Worm (Caenorhabditis elegans) whole organism, young adult: ENCODE data around the gene R05G9.1.

Experiments
- B0261.1 ChIP-seq: sonication (generic microtip); optimal IDR thresholded peaks from 2 replicates; lab custom pipeline; 2016; ENCODE audit warnings: mild to moderate bottlenecking, missing genetic modification characterization, moderate library complexity, missing compliant biosample characterization
- C06A6.2 ChIP-seq: fragments of 200-800 bp; sonication (Bioruptor generic); conservative IDR thresholded peaks from 2 replicates; pipeline ENCODE4 v1.3.6; 2022; ENCODE audit warnings: missing genetic modification characterization, missing compliant biosample characterization
- C17E4.6 ChIP-seq: fragments of 200-800 bp; sonication (Bioruptor generic); IDR thresholded peaks from 2 replicates; pipeline ENCODE4 v1.3.6; 2022; ENCODE audit warnings: missing genetic modification reagents, missing genetic modification characterization, missing compliant biosample characterization
- F37B4.10 ChIP-seq: fragments of 200-800 bp; sonication (Bioruptor generic); IDR thresholded peaks from 2 replicates; pipeline ENCODE4 v1.3.6; 2022; ENCODE audit warnings: missing genetic modification characterization, missing compliant biosample characterization
- K12H6.12 ChIP-seq: fragments of 200-800 bp; sonication (Bioruptor generic); optimal IDR thresholded peaks from 2 replicates; lab custom pipeline; 2018; ENCODE audit warnings: mild to moderate bottlenecking, missing genetic modification characterization, missing compliant biosample characterization
- T07F8.4 ChIP-seq: sonication (generic microtip); optimal IDR thresholded peaks from 2 replicates; lab custom pipeline; 2016; ENCODE audit warnings: mild to moderate bottlenecking, missing genetic modification characterization, moderate library complexity, missing compliant biosample characterization
- Y56A3A.18 ChIP-seq: fragments of 200-800 bp; sonication (Bioruptor generic); IDR thresholded peaks from 2 replicates; pipeline ENCODE4 v1.3.6; 2022; ENCODE audit warnings: missing genetic modification reagents, missing genetic modification characterization, missing compliant biosample characterization
- ZK185.1 ChIP-seq: sonication (generic microtip); optimal IDR thresholded peaks from 2 replicates; lab custom pipeline; 2016; ENCODE audit warnings: mild to moderate bottlenecking, missing genetic modification characterization, missing compliant biosample characterization; ENCODE audit not compliant: poor library complexity, severe bottlenecking
- ama-1 ChIP-seq, 3 experiments: fragments of 150-350 bp in 1 of 3; sonication (generic microtip) in 2 of 3; optimal IDR thresholded peaks; 2 replicates each; lab custom pipeline; 2014 to 2018; ENCODE audit warnings: missing biosample characterization in 2 of 3, missing genetic modification characterization in 2 of 3, missing genetic modification reagents in 2 of 3
- aptf-3 ChIP-seq: fragments of 200-800 bp; sonication (Bioruptor generic); IDR thresholded peaks from 2 replicates; pipeline ENCODE4 v1.3.6; 2022; ENCODE audit warnings: missing genetic modification characterization, missing compliant biosample characterization
- atf-7 ChIP-seq: sonication (generic microtip); optimal IDR thresholded peaks from 2 replicates; lab custom pipeline; 2017; ENCODE audit warnings: mild to moderate bottlenecking, missing genetic modification characterization, missing compliant biosample characterization
- athp-1 ChIP-seq: sonication (generic microtip); optimal IDR thresholded peaks from 2 replicates; lab custom pipeline; 2017; ENCODE audit warnings: mild to moderate bottlenecking, missing genetic modification characterization, missing compliant biosample characterization
- bed-2 ChIP-seq: fragments of 200-800 bp; sonication (Bioruptor generic); IDR thresholded peaks from 2 replicates; pipeline ENCODE4 v1.3.6; 2022; ENCODE audit warnings: missing genetic modification reagents, missing genetic modification characterization, missing compliant biosample characterization
- ccch-3 ChIP-seq: fragments of 200-800 bp; sonication (Bioruptor generic); optimal IDR thresholded peaks from 2 replicates; lab custom pipeline; 2018; ENCODE audit warnings: mild to moderate bottlenecking, missing genetic modification characterization, missing compliant biosample characterization
- cebp-1 ChIP-seq, 2 experiments: fragments of 200-800 bp in 1 of 2; sonication (Bioruptor generic) in 1 of 2; sonication (generic microtip) in 1 of 2; IDR thresholded peaks in 1 of 2; optimal IDR thresholded peaks in 1 of 2; 2 replicates each; pipeline versions ENCODE4 v1.3.6 to Lab custom; 2017 to 2022; ENCODE audit warnings: missing compliant biosample characterization in 2 of 2, missing genetic modification characterization in 2 of 2, mild to moderate bottlenecking in 1 of 2, missing genetic modification reagents in 1 of 2, moderate library complexity in 1 of 2
- ceh-100 ChIP-seq: fragments of 200-800 bp; sonication (Bioruptor generic); IDR thresholded peaks from 2 replicates; pipeline ENCODE4 v1.3.6; 2022; ENCODE audit warnings: missing genetic modification reagents, missing genetic modification characterization, missing compliant biosample characterization
- ceh-27 ChIP-seq: fragments of 200-800 bp; sonication (Bioruptor generic); optimal IDR thresholded peaks from 2 replicates; lab custom pipeline; 2018; ENCODE audit warnings: mild to moderate bottlenecking, missing genetic modification characterization, moderate library complexity, missing compliant biosample characterization
- ceh-58 ChIP-seq: fragments of 200-800 bp; sonication (Bioruptor generic); IDR thresholded peaks from 2 replicates; pipeline ENCODE4 v1.3.6; 2022; ENCODE audit warnings: missing genetic modification characterization, missing compliant biosample characterization
- ceh-91 ChIP-seq: fragments of 200-800 bp; sonication (Bioruptor generic); IDR thresholded peaks from 2 replicates; pipeline ENCODE4 v1.3.6; 2022; ENCODE audit warnings: missing genetic modification reagents, missing genetic modification characterization, missing compliant biosample characterization
- die-1 ChIP-seq: sonication (generic microtip); optimal IDR thresholded peaks from 2 replicates; lab custom pipeline; 2016; ENCODE audit warnings: missing genotype, mild to moderate bottlenecking, missing genetic modification characterization, missing compliant biosample characterization
- dpl-1 ChIP-seq: fragments of 150-350 bp; optimal IDR thresholded peaks from 2 replicates; lab custom pipeline; 2014; ENCODE audit warnings: missing biosample characterization, missing genetic modification reagents, missing genetic modification characterization
- egl-44 ChIP-seq: fragments of 200-800 bp; sonication (Bioruptor generic); IDR thresholded peaks from 2 replicates; pipeline ENCODE4 v1.3.6; 2022; ENCODE audit warnings: missing genetic modification reagents, missing genetic modification characterization, missing compliant biosample characterization
- ets-4 ChIP-seq: fragments of 200-800 bp; sonication (Bioruptor generic); optimal IDR thresholded peaks from 2 replicates; lab custom pipeline; 2018; ENCODE audit warnings: mild to moderate bottlenecking, missing genetic modification characterization, missing compliant biosample characterization
- fkh-3 ChIP-seq: sonication (generic microtip); optimal IDR thresholded peaks from 2 replicates; lab custom pipeline; 2016; ENCODE audit warnings: mild to moderate bottlenecking, missing genetic modification characterization, missing compliant biosample characterization
- gei-17 ChIP-seq: fragments of 200-800 bp; sonication (Bioruptor generic); optimal IDR thresholded peaks from 2 replicates; lab custom pipeline; 2018; ENCODE audit warnings: mild to moderate bottlenecking, missing genetic modification characterization, missing compliant biosample characterization
- hlh-12 ChIP-seq: sonication (generic microtip); optimal IDR thresholded peaks from 2 replicates; lab custom pipeline; 2016; ENCODE audit warnings: missing genetic modification characterization, missing compliant biosample characterization
- hmg-1.2 ChIP-seq: fragments of 200-800 bp; sonication (Bioruptor generic); IDR thresholded peaks from 2 replicates; pipeline ENCODE4 v1.3.6; 2022; ENCODE audit warnings: missing genetic modification reagents, missing genetic modification characterization, missing compliant biosample characterization
- hmg-20 ChIP-seq: fragments of 200-800 bp; sonication (Bioruptor generic); IDR thresholded peaks from 2 replicates; pipeline ENCODE4 v1.3.6; 2022; ENCODE audit warnings: missing genetic modification reagents, missing genetic modification characterization, missing compliant biosample characterization
- lag-1 ChIP-seq: fragments of 200-800 bp; sonication (Bioruptor generic); IDR thresholded peaks from 2 replicates; pipeline ENCODE4 v1.3.6; 2022; ENCODE audit warnings: missing genetic modification reagents, missing genetic modification characterization, missing compliant biosample characterization
- let-526 ChIP-seq: fragments of 200-800 bp; sonication (Bioruptor generic); IDR thresholded peaks from 2 replicates; pipeline ENCODE4 v1.3.6; 2022; ENCODE audit warnings: missing genetic modification reagents, missing genetic modification characterization, missing compliant biosample characterization
- lsy-27 ChIP-seq: sonication (generic microtip); optimal IDR thresholded peaks from 2 replicates; lab custom pipeline; 2017; ENCODE audit warnings: missing genetic modification characterization, mild to moderate bottlenecking, missing compliant biosample characterization, antibody characterized with exemption, missing genotype, borderline replicate concordance; ENCODE audit not compliant: insufficient read depth
- madf-3 ChIP-seq: fragments of 200-800 bp; sonication (Bioruptor generic); IDR thresholded peaks from 2 replicates; pipeline ENCODE4 v1.3.6; 2022; ENCODE audit warnings: missing genetic modification reagents, missing genetic modification characterization, missing compliant biosample characterization
- madf-8 ChIP-seq: fragments of 200-800 bp; sonication (Bioruptor generic); conservative IDR thresholded peaks from 2 replicates; pipeline ENCODE4 v1.3.6; 2022; ENCODE audit warnings: missing genetic modification reagents, missing genetic modification characterization, missing compliant biosample characterization
- mxl-1 ChIP-seq: sonication (generic microtip); optimal IDR thresholded peaks from 2 replicates; lab custom pipeline; 2016; ENCODE audit warnings: missing genetic modification characterization, missing compliant biosample characterization
- nhr-120 ChIP-seq: fragments of 200-800 bp; sonication (Bioruptor generic); IDR thresholded peaks from 2 replicates; pipeline ENCODE4 v1.3.6; 2022; ENCODE audit warnings: missing genetic modification characterization, missing compliant biosample characterization
- nhr-80 ChIP-seq: sonication (generic microtip); optimal IDR thresholded peaks from 2 replicates; lab custom pipeline; 2016; ENCODE audit warnings: missing genetic modification characterization, missing compliant biosample characterization
- pbrm-1 ChIP-seq: fragments of 200-800 bp; sonication (Bioruptor generic); IDR thresholded peaks from 2 replicates; pipeline ENCODE4 v1.3.6; 2022; ENCODE audit warnings: missing genetic modification reagents, missing genetic modification characterization, missing compliant biosample characterization
- pha-4 ChIP-seq: fragments of 150-350 bp; sonication (generic microtip); optimal IDR thresholded peaks from 2 replicates; lab custom pipeline; 2014; ENCODE audit warnings: missing biosample characterization, missing genetic modification reagents, missing genetic modification characterization
- rec-8 ChIP-seq, 2 experiments: sonication (generic microtip); optimal IDR thresholded peaks; 2 replicates each; lab custom pipeline; 2016; ENCODE audit warnings: mild to moderate bottlenecking in 2 of 2, missing genetic modification characterization in 2 of 2, missing genetic modification reagents in 2 of 2, missing genotype in 2 of 2, missing biosample characterization in 1 of 2, missing compliant biosample characterization in 1 of 2, moderate library complexity in 1 of 2
- snpc-4 ChIP-seq, 5 experiments: fragments of 150-350 bp in 1 of 5; sonication (generic microtip) in 4 of 5; optimal IDR thresholded peaks; 2 replicates each; lab custom pipeline; 2014 to 2018; ENCODE audit warnings: missing genetic modification characterization in 5 of 5, missing biosample characterization in 3 of 5, antibody characterized with exemption in 2 of 5, mild to moderate bottlenecking in 2 of 5, missing compliant biosample characterization in 2 of 5, missing genotype in 2 of 5, moderate library complexity in 2 of 5, missing genetic modification reagents in 1 of 5
- tbp1 ChIP-seq: fragments of 200-800 bp; sonication (Bioruptor generic); optimal IDR thresholded peaks from 2 replicates; lab custom pipeline; 2018; ENCODE audit warnings: mild to moderate bottlenecking, missing genetic modification characterization, missing compliant biosample characterization

The R05G9.1 gene

DNA sequence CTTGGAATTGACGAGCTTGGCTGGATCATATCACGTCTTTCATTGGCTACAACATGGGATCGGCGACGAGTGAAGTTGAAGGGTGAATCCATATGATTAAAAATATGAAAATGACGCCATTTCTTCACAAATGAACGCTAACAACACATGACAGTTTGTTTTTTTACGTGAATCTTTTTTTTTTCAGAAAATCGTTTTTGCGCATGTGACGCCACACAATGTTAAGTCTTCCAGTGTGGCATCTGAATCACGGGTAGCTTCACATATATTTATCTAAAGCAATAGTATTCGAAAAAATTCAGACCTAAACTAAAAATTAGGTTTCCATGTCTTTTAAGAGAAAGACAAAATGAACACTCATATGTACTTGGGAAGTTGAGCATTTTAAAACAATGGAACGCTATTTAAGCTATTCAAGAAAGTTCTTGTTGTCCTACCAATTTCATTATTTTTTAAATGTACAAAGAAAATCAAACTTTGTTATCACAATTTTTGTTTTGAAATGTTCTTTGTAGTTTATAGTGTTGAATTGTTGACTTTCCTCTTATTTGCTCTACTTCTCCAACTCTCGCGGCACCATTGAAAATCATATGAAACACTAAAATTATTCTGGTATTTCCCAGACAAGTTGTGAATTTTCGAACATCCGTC lies 18.0 kb upstream of the R05G9.1 start, which contains the start of the genes lido-16 and plpp-1.2:
Gene lido-16 (minus strand): TSS at position 101 of the 651 bp plus-strand sequence.
Gene plpp-1.2 (plus strand): TSS at position 601 of the 651 bp plus-strand sequence.
- TF ChIP-seq K12H6.12 (tag; lab: Kevin White, UChicago) (no peak), rec-8 (tag; optimal IDR thresholded peaks at IDR 0.05; lab: Kevin White, UChicago) (no peak), bed-2 (GFP tag; lab: Robert Waterston, UW) (no peak), C06A6.2 (GFP tag; lab: Robert Waterston, UW) (no peak), ets-4 (no peak), tbp1 (GFP tag; lab: Kevin White, UChicago) (no peak), lsy-27 (tag; lab: Kevin White, UChicago) (no peak), egl-44 (GFP tag; lab: Robert Waterston, UW) (no peak), nhr-120 (GFP tag; lab: Robert Waterston, UW) (no peak), gei-17 (GFP tag; lab: Kevin White, UChicago) (no peak), ceh-27 (GFP tag; lab: Kevin White, UChicago) (no peak), die-1 (tag; lab: Kevin White, UChicago) (no peak), pha-4 (tag; lab: Kevin White, UChicago) (no peak), madf-8 (GFP tag; lab: Robert Waterston, UW) (no peak), C17E4.6 (GFP tag; lab: Robert Waterston, UW) (no peak), mxl-1 (no peak), hmg-20 (GFP tag; lab: Robert Waterston, UW) (no peak)
- TF ChIP-seq, all 124 proteins: peak for 0

DNA sequence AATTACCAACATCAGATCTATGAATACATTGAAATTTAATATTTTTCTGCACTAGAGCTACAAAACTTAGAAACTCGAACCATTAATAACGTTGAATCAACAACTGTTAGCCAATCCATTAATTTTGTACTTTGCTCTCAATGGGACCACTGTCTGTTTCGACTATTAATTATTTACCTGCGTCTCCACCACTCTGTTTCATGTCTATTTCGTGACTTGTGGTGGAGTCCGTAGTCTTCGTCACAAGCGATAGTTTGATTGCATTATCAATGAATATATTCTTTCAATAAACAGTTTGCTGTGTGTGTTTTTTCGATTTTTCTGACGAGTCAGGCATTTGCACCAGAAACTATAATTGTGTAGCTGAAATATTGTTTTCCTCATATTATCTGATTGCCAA lies 16.6 kb upstream of the R05G9.1 start:
- TF ChIP-seq dpl-1 (GFP tag; lab: Kevin White, UChicago) (no peak), cebp-1 (GFP tag; IDR thresholded peaks at IDR 0.05; lab: Robert Waterston, UW) (0 out of 2 replicates have a peak, but pooled peaks have one; percentile 24), cebp-1 (tag; optimal IDR thresholded peaks at IDR 0.05; lab: Kevin White, UChicago) (no peak), nhr-80 (peak; percentile 82)
- TF ChIP-seq, all 124 proteins: peak for 2

DNA sequence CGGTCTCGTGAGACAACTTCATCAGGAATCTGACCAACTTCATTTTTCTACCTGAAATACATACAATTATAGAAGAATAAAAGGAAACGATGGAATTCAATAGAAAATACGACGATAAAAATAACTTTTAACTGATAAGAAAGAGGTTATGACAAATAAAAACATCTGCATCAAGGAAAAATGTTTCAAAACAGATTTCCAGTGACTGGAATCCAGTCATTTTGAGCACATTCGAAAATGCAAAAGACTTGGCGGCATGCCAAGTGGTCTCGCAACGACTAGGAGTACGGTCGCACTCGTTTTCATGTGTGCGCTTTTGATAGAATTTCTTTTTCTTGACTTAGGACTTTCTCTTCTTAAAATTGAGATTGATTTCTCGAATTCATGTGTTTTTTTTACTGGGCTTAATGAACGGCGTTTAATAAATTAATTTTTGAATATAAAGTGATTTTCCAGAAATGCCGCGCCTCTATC lies 13.2 kb upstream of the R05G9.1 start, which contains the start of the genes snr-3 and rsp-5:
Gene snr-3 (minus strand): TSS at position 51 of the 474 bp plus-strand sequence.
Gene rsp-5 (plus strand): TSS at position 455 of the 474 bp plus-strand sequence.
- no peak for TF ChIP-seq ccch-3
- TF ChIP-seq B0261.1 (tag; lab: Kevin White, UChicago), result no peak
- TF ChIP-seq madf-3, result 0 out of 2 replicates have a peak, but pooled peaks have one; percentile 51
- peak; percentile 40 for TF ChIP-seq ZK185.1 (tag; lab: Kevin White, UChicago)
- no peak for TF ChIP-seq athp-1 (tag; lab: Kevin White, UChicago)
- TF ChIP-seq nhr-120 (GFP tag; lab: Robert Waterston, UW), result no peak
- no peak for TF ChIP-seq ets-4
- TF ChIP-seq pbrm-1 (GFP tag; lab: Robert Waterston, UW), result peak; percentile 52; the same call in 1 of the 2 replicates
- TF ChIP-seq aptf-3 (GFP tag; lab: Robert Waterston, UW), result no peak
- no peak for TF ChIP-seq let-526 (GFP tag; lab: Robert Waterston, UW)
- no peak for TF ChIP-seq ama-1 (optimal IDR thresholded peaks at IDR 0.05; lab: Kevin White, UChicago)
- no peak for TF ChIP-seq ama-1 (GFP tag; optimal IDR thresholded peaks at IDR 0.05; lab: Kevin White, UChicago)
- no peak for TF ChIP-seq ceh-58 (GFP tag; lab: Robert Waterston, UW)
- no peak for TF ChIP-seq lag-1 (GFP tag; lab: Robert Waterston, UW)
- 0 out of 2 replicates have a peak, but pooled peaks have one; percentile 28 for TF ChIP-seq ceh-100 (GFP tag; lab: Robert Waterston, UW)
- no peak for TF ChIP-seq nhr-80
- no peak for TF ChIP-seq K12H6.12 (tag; lab: Kevin White, UChicago)
- no peak for TF ChIP-seq hlh-12 (tag; lab: Kevin White, UChicago)
- no peak for TF ChIP-seq atf-7 (tag; lab: Kevin White, UChicago)
- TF ChIP-seq ceh-91 (GFP tag; lab: Robert Waterston, UW), result peak; percentile 56
- peak; percentile 45; the same call in 1 of the 2 replicates for TF ChIP-seq hmg-1.2 (GFP tag; lab: Robert Waterston, UW)
- TF ChIP-seq Y56A3A.18, result no peak
- TF ChIP-seq ceh-27 (GFP tag; lab: Kevin White, UChicago), result no peak
- no peak for TF ChIP-seq T07F8.4
- TF ChIP-seq snpc-4 (GFP tag; optimal IDR thresholded peaks at IDR 0.05; lab: Kevin White, UChicago), result no peak
- peak; percentile 32 to 58 (median 50) for TF ChIP-seq snpc-4 (tag; optimal IDR thresholded peaks at IDR 0.05; lab: Kevin White, UChicago)
- TF ChIP-seq fkh-3 (tag; lab: Kevin White, UChicago), result no peak
- TF ChIP-seq F37B4.10, result no peak
- TF ChIP-seq gei-17 (GFP tag; lab: Kevin White, UChicago), result no peak
